Fruit fly (Drosophila melanogaster) whole organism: Measurements from ENCODE around the gene btsz.

ENCODE experiments used
- pan ChIP-seq: fragments of >200 bp; optimal IDR thresholded peaks from 2 replicates; lab custom pipeline; 2017
- usp ChIP-seq: fragments of >200 bp; optimal IDR thresholded peaks from 2 replicates; lab custom pipeline; 2017; ENCODE audit warnings: missing biosample characterization, missing genetic modification characterization, mixed read lengths

DNA sequence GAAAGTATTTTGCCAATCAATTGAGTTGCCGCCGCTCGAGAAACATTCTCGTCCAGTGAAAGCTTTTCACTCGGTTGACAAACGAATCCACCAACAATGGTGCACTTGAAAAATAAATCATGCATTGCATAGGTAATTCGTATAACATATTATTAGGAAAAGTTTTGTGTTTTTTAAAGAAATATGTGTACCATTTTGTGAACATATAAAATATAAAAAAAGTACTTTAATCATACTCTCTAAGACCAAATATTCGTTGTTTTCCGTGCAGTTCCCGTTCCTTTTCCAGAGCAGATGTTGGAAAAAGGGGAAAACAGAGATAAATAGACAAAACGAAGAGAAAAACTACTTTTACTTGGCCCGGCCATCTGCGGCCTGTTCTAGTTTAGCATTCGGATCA, 88.6 kb downstream of the btsz start:
- TF ChIP-seq usp (GFP tag; lab: Kevin White, UChicago) (no peak), pan (lab: Kevin White, UChicago) (no peak)
